Worm (Caenorhabditis elegans): ENCODE measurements around the gene C04C3.9.
"Not testable (repeated sequence)": the region's sequence is repeated elsewhere in the genome, so short reads cannot be mapped to it uniquely, and the experiment has no call there.

- not testable (repeated sequence) for TF ChIP-seq cog-1 (tag; optimal IDR thresholded peaks at IDR 0.05); T22C8.4 (GFP tag; IDR thresholded peaks at IDR 0.05); med-1 (GFP tag; optimal IDR thresholded peaks at IDR 0.05; ENCODE audit: insufficient read depth); flt-1 (GFP tag; IDR thresholded peaks at IDR 0.05); ref-1 (GFP tag; conservative IDR thresholded peaks at IDR 0.05)
- peak; percentile 75; the same call in 1 of the 2 replicates for TF ChIP-seq ztf-29 (GFP tag; IDR thresholded peaks at IDR 0.05)
These were observed 27.1 kb upstream of the C04C3.9 start for ce11 chrIV:3455437-3455836.

Measured in whole organism, midembryonic.